Fruit fly (Drosophila melanogaster): ENCODE results near the gene AnxB11.
A peak's percentile ranks its signal among the peaks of the same experiment; 100 is the strongest.

DNA sequence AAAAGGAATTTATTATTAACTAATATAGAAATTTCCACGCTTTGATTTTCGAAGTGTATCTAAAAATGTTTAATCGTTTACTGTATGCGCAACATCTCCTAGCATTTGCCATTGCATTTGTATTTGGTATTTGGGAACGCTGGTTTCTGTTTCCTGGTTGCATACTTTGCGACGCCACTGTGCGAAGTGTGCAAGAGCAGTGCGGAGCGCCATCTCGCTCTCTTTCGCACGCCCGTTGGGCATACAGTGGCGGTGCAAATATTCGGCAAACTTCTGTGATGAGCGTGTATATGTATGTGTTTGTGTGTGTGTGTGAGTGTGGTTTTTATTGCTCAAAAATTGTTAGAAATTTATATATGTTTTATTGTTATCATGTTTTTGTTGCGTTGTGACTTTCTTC lies 36.5 kb upstream of the AnxB11 start:
- TF ChIP-seq crc (GFP tag; optimal IDR thresholded peaks at IDR 0.05) (no peak), lola (GFP tag; optimal IDR thresholded peaks at IDR 0.05) (no peak), Antp (GFP tag; optimal IDR thresholded peaks at IDR 0.05) (no peak), zen (tag; optimal IDR thresholded peaks at IDR 0.05) (no peak), mam (GFP tag; optimal IDR thresholded peaks at IDR 0.05) (peak; percentile 32)

Data from whole organism, embryonic.